Fruit fly (Drosophila melanogaster): ENCODE measurements around the gene CG6733.

dm6 chr3R:23051639-23052125 lies 45.8 kb upstream of the CG6733 start, which contains the start of gene Gr94a:
- TF ChIP-seq psq (optimal IDR thresholded peaks at IDR 0.05) (no peak), pan (optimal IDR thresholded peaks at IDR 0.05) (no peak), Dll (optimal IDR thresholded peaks at IDR 0.05) (no peak), EcR (GFP tag; optimal IDR thresholded peaks at IDR 0.05) (no peak), usp (GFP tag; optimal IDR thresholded peaks at IDR 0.05) (no peak)
